Worm (Caenorhabditis elegans) whole organism, late embryonic: ENCODE data around the gene F32D8.11.

Experiments used
- ama-1 ChIP-seq: fragments of 150-350 bp; optimal IDR thresholded peaks from 2 replicates; lab custom pipeline; 2014
- ceh-14 ChIP-seq: sonication (generic microtip); optimal IDR thresholded peaks from 2 replicates; lab custom pipeline; 2016; ENCODE audit warnings: missing genotype, missing genetic modification characterization, missing compliant biosample characterization

ce11 chrV:10887564-10887963, 1.4 kb downstream of the F32D8.11 start:
- TF ChIP-seq ceh-14 (tag; lab: Kevin White, UChicago), result no peak
- TF ChIP-seq ama-1 (lab: Kevin White, UChicago), result no peak
